Fruit fly (Drosophila melanogaster): Measurements from ENCODE around the gene Gas8.

DNA sequence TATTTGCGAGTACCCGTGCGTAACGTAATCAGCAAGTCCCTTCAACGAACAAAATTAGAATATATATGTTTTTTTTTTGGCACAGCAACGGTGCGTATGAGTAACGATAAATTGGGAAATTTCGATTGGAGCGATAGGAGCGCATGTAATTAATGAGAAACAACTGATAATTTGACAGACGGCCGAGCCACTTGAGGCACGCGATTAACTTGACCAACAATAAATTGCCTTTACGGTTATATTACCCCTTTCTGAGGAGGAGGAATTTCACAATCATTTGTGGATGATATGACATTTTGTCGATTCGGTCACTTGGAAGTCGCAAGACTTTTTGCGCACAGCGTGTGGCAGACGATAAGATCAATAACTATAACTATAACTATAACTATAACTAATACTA, 60.7 kb downstream of the Gas8 start:
- TF ChIP-seq h (optimal IDR thresholded peaks at IDR 0.05) (no peak), psq (optimal IDR thresholded peaks at IDR 0.05) (no peak), Sin3A (optimal IDR thresholded peaks at IDR 0.05) (no peak), Myc (optimal IDR thresholded peaks at IDR 0.05) (no peak)
